Worm (Caenorhabditis elegans) whole organism, young adult: Measurements from ENCODE around the gene R02F11.3.

Experiments
- C17E4.6 ChIP-seq: fragments of 200-800 bp; sonication (Bioruptor generic); IDR thresholded peaks from 2 replicates; pipeline ENCODE4 v1.3.6; 2022; ENCODE audit warnings: missing genetic modification reagents, missing genetic modification characterization, missing compliant biosample characterization
- F49E8.2 ChIP-seq: sonication (generic microtip); optimal IDR thresholded peaks from 3 replicates; lab custom pipeline; 2017; ENCODE audit warnings: missing genetic modification characterization, mild to moderate bottlenecking, missing compliant biosample characterization, antibody characterized with exemption, moderate library complexity; ENCODE audit not compliant: insufficient read depth
- ama-1 ChIP-seq, 3 experiments: fragments of 150-350 bp in 1 of 3; sonication (generic microtip) in 2 of 3; optimal IDR thresholded peaks; 2 replicates each; lab custom pipeline; 2014 to 2018; ENCODE audit warnings: missing biosample characterization in 2 of 3, missing genetic modification characterization in 2 of 3, missing genetic modification reagents in 2 of 3
- bed-1 ChIP-seq: fragments of 200-800 bp; sonication (Bioruptor generic); IDR thresholded peaks from 2 replicates; pipeline ENCODE4 v1.3.6; 2022; ENCODE audit warnings: missing genetic modification reagents, missing genetic modification characterization, missing compliant biosample characterization
- chd-7 ChIP-seq: sonication (generic microtip); optimal IDR thresholded peaks from 2 replicates; lab custom pipeline; 2016; ENCODE audit warnings: mild to moderate bottlenecking, missing genetic modification characterization, moderate library complexity, missing compliant biosample characterization
- efl-1 ChIP-seq: fragments of 150-350 bp; optimal IDR thresholded peaks from 2 replicates; lab custom pipeline; 2014; ENCODE audit warnings: missing biosample characterization, missing genetic modification reagents, missing genetic modification characterization
- hrde-1 ChIP-seq: sonication (generic microtip); optimal IDR thresholded peaks from 2 replicates; lab custom pipeline; 2016; ENCODE audit warnings: missing genetic modification characterization, mild to moderate bottlenecking, missing compliant biosample characterization, moderate library complexity, missing genotype, missing genetic modification reagents, borderline replicate concordance
- lin-26 ChIP-seq: fragments of 200-800 bp; sonication (Bioruptor generic); IDR thresholded peaks from 2 replicates; pipeline ENCODE4 v1.3.6; 2022; ENCODE audit warnings: missing genetic modification reagents, missing genetic modification characterization, missing compliant biosample characterization
- nhr-120 ChIP-seq: fragments of 200-800 bp; sonication (Bioruptor generic); IDR thresholded peaks from 2 replicates; pipeline ENCODE4 v1.3.6; 2022; ENCODE audit warnings: missing genetic modification characterization, missing compliant biosample characterization
- pha-4 ChIP-seq: fragments of 150-350 bp; sonication (generic microtip); optimal IDR thresholded peaks from 2 replicates; lab custom pipeline; 2014; ENCODE audit warnings: missing biosample characterization, missing genetic modification reagents, missing genetic modification characterization
- unc-130 ChIP-seq: sonication (generic microtip); optimal IDR thresholded peaks from 2 replicates; lab custom pipeline; 2016; ENCODE audit warnings: missing genetic modification reagents, missing genetic modification characterization, missing compliant biosample characterization
- unc-62 ChIP-seq: fragments of 150-350 bp; optimal IDR thresholded peaks from 2 replicates; lab custom pipeline; 2014; ENCODE audit warnings: missing biosample characterization, missing genetic modification reagents, missing genetic modification characterization

DNA sequence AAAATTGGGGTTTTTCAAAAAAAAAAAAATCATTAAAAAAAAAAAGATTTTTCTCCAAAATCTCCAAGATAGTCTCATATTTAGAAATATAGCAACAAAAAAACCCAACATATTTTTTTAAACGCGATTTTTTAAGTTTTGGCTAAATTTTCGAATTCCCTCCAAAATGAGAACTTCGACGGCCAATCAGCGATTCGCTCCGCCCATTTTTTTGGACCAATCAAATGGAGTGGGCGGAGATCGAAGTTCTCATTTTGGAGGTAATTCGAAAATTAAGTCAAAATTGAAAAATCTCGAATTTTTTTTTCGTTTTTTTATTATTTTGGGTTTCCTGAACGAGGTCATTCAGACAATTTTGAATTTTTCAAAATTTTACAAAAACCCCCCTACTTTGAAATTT is 8.1 kb upstream of the R02F11.3 start:
- TF ChIP-seq efl-1 (GFP tag; lab: Kevin White, UChicago) (no peak), unc-62 (no peak), C17E4.6 (no peak), hrde-1 (tag; lab: Kevin White, UChicago) (no peak), pha-4 (tag; lab: Kevin White, UChicago) (no peak), nhr-120 (no peak), unc-130 (no peak), lin-26 (GFP tag; lab: Robert Waterston, UW) (no peak), F49E8.2 (tag; lab: Kevin White, UChicago) (no peak), bed-1 (GFP tag; lab: Robert Waterston, UW) (no peak), chd-7 (tag; lab: Kevin White, UChicago) (no peak), ama-1 (optimal IDR thresholded peaks at IDR 0.05; lab: Kevin White, UChicago) (no peak), ama-1 (GFP tag; optimal IDR thresholded peaks at IDR 0.05; lab: Kevin White, UChicago) (no peak)
